Fruit fly (Drosophila melanogaster) whole organism, embryonic: Measurements from ENCODE around the gene TrpA1.

Experiments
- Awh ChIP-seq: fragments of 200-800 bp; sonication (Bioruptor generic); IDR thresholded peaks from 2 replicates; pipeline ENCODE4, ENCODE4 v1.3.6; 2022; ENCODE audit warnings: missing biosample characterization, missing genetic modification characterization
- Blimp-1 ChIP-seq: fragments of 200-800 bp; sonication (Bioruptor generic); optimal IDR thresholded peaks from 3 replicates; lab custom pipeline; 2018; ENCODE audit warnings: missing biosample characterization, missing genetic modification characterization, mild to moderate bottlenecking, moderate library complexity, missing genetic modification reagents
- CG10654 ChIP-seq: fragments of 200-800 bp; sonication (Bioruptor generic); optimal IDR thresholded peaks from 2 replicates; lab custom pipeline; 2016; ENCODE audit warnings: missing biosample characterization, missing genetic modification characterization
- CG11696 ChIP-seq: fragments of 200-800 bp; sonication (Bioruptor generic); IDR thresholded peaks from 2 replicates; pipeline ENCODE4 v1.3.6; 2022; ENCODE audit warnings: missing biosample characterization, missing genetic modification characterization
- CG14710 ChIP-seq: fragments of 200-800 bp; sonication (Bioruptor generic); optimal IDR thresholded peaks from 3 replicates; lab custom pipeline; 2019; ENCODE audit warnings: missing biosample characterization, mild to moderate bottlenecking, missing genetic modification characterization, moderate library complexity
- CG1603 ChIP-seq: fragments of 200-800 bp; sonication (Bioruptor generic); optimal IDR thresholded peaks from 2 replicates; lab custom pipeline; 2019; ENCODE audit warnings: missing biosample characterization, mild to moderate bottlenecking, missing genetic modification characterization, moderate library complexity
- CG18764 ChIP-seq: fragments of 200-800 bp; sonication (Bioruptor generic); optimal IDR thresholded peaks from 3 replicates; lab custom pipeline; 2016; ENCODE audit warnings: missing biosample characterization, missing genetic modification characterization
- CG2120 ChIP-seq: fragments of 200-800 bp; sonication (Bioruptor generic); optimal IDR thresholded peaks from 3 replicates; lab custom pipeline; 2016; ENCODE audit warnings: missing biosample characterization, missing genetic modification characterization
- CG4360 ChIP-seq: fragments of 200-800 bp; sonication (Bioruptor generic); IDR thresholded peaks from 2 replicates; pipeline ENCODE4 v1.3.6; 2022; ENCODE audit warnings: missing biosample characterization, missing genetic modification characterization
- CG4820 ChIP-seq: fragments of 200-800 bp; sonication (Bioruptor generic); optimal IDR thresholded peaks from 3 replicates; lab custom pipeline; 2016; ENCODE audit warnings: missing biosample characterization, missing genetic modification characterization
- CG5180 ChIP-seq: fragments of 200-800 bp; sonication (Bioruptor generic); optimal IDR thresholded peaks from 3 replicates; lab custom pipeline; 2017; ENCODE audit warnings: missing biosample characterization, missing genetic modification characterization, mild to moderate bottlenecking, moderate library complexity, missing genetic modification reagents
- CG6254 ChIP-seq: fragments of 200-800 bp; sonication (Bioruptor generic); optimal IDR thresholded peaks from 3 replicates; lab custom pipeline; 2017; ENCODE audit warnings: mild to moderate bottlenecking, missing biosample characterization, missing genetic modification reagents, missing genetic modification characterization
- CG6689 ChIP-seq: fragments of 200-800 bp; sonication (Bioruptor generic); IDR thresholded peaks from 2 replicates; pipeline ENCODE4 v1.3.6; 2022; ENCODE audit warnings: missing biosample characterization, missing genetic modification characterization
- CG8089 ChIP-seq: fragments of 200-800 bp; sonication (Bioruptor generic); optimal IDR thresholded peaks from 3 replicates; lab custom pipeline; 2016; ENCODE audit warnings: missing biosample characterization, missing genetic modification characterization
- Drgx ChIP-seq: fragments of 200-800 bp; sonication (Bioruptor generic); IDR thresholded peaks from 2 replicates; pipeline ENCODE4 v1.3.6; 2022; ENCODE audit warnings: missing biosample characterization, missing genetic modification characterization
- HHEX ChIP-seq: fragments of 200-800 bp; sonication (Bioruptor generic); optimal IDR thresholded peaks from 3 replicates; lab custom pipeline; 2017; ENCODE audit warnings: missing biosample characterization, mild to moderate bottlenecking, missing genetic modification characterization, missing genetic modification reagents
- HLH54F ChIP-seq: fragments of 200-800 bp; sonication (Bioruptor generic); optimal IDR thresholded peaks from 3 replicates; lab custom pipeline; 2016; ENCODE audit warnings: missing biosample characterization, missing genetic modification characterization
- Hand ChIP-seq: fragments of 200-800 bp; sonication (Bioruptor generic); optimal IDR thresholded peaks from 2 replicates; lab custom pipeline; 2017; ENCODE audit warnings: mild to moderate bottlenecking, missing biosample characterization, missing genetic modification reagents, missing genetic modification characterization
- Hmr ChIP-seq: fragments of 200-800 bp; sonication (Bioruptor generic); optimal IDR thresholded peaks from 3 replicates; lab custom pipeline; 2017; ENCODE audit warnings: mild to moderate bottlenecking, missing biosample characterization, missing genetic modification reagents, missing genetic modification characterization
- MBD-R2 ChIP-seq: fragments of 200-800 bp; sonication (Bioruptor generic); IDR thresholded peaks from 2 replicates; pipeline ENCODE4 v1.3.6; 2022; ENCODE audit warnings: missing biosample characterization, missing genetic modification characterization
- MTF-1 ChIP-seq: fragments of 200-800 bp; sonication (Bioruptor generic); optimal IDR thresholded peaks from 2 replicates; lab custom pipeline; 2018; ENCODE audit warnings: missing biosample characterization, mild to moderate bottlenecking, missing genetic modification characterization, borderline replicate concordance
- Med ChIP-seq: fragments of 200-800 bp; sonication (Bioruptor generic); peaks from one replicate; lab custom pipeline; 2016; ENCODE audit warnings: missing biosample characterization, missing genetic modification characterization, mild to moderate bottlenecking, inconsistent platforms, moderate library complexity
- NK7.1 ChIP-seq: fragments of 200-800 bp; sonication (Bioruptor generic); optimal IDR thresholded peaks from 3 replicates; lab custom pipeline; 2016; ENCODE audit warnings: missing biosample characterization, missing genetic modification characterization
- Optix ChIP-seq: fragments of 200-800 bp; sonication (Bioruptor generic); IDR thresholded peaks from 3 replicates; pipeline ENCODE4 v1.3.6; 2022; ENCODE audit warnings: missing biosample characterization, missing genetic modification characterization
- Rx ChIP-seq: fragments of 200-800 bp; sonication (Bioruptor generic); IDR thresholded peaks from 2 replicates; pipeline ENCODE4 v1.3.6; 2022; ENCODE audit warnings: missing biosample characterization, missing genetic modification characterization
- TFAM ChIP-seq: fragments of 200-800 bp; sonication (Bioruptor generic); optimal IDR thresholded peaks from 2 replicates; lab custom pipeline; 2017; ENCODE audit warnings: missing biosample characterization, missing genetic modification characterization, inconsistent platforms
- ase ChIP-seq: fragments of 200-800 bp; sonication (Bioruptor generic); IDR thresholded peaks from 3 replicates; pipeline ENCODE4 v1.3.6; 2022; ENCODE audit warnings: missing biosample characterization, missing genetic modification characterization
- cato ChIP-seq: fragments of 200-800 bp; sonication (Bioruptor generic); optimal IDR thresholded peaks from 2 replicates; lab custom pipeline; 2016; ENCODE audit warnings: missing biosample characterization, missing genetic modification characterization, borderline replicate concordance
- cg ChIP-seq: fragments of 200-800 bp; sonication (Bioruptor generic); optimal IDR thresholded peaks from 3 replicates; lab custom pipeline; 2019; ENCODE audit warnings: missing biosample characterization, mild to moderate bottlenecking, missing genetic modification characterization, moderate library complexity
- chif ChIP-seq, 2 experiments: fragments of 200-800 bp; sonication (Bioruptor generic); optimal IDR thresholded peaks; 3 replicates each; lab custom pipeline; 2016; ENCODE audit warnings: missing biosample characterization in 2 of 2, missing genetic modification characterization in 2 of 2
- chinmo ChIP-seq: fragments of 200-800 bp; sonication (Bioruptor generic); IDR thresholded peaks from 4 replicates; pipeline ENCODE4 v1.3.6; 2022; ENCODE audit warnings: missing biosample characterization, missing genetic modification characterization; ENCODE audit not compliant: partially characterized antibody
- gt ChIP-seq: fragments of 200-800 bp; sonication (Bioruptor generic); IDR thresholded peaks from 2 replicates; pipeline ENCODE4 v1.3.6; 2022; ENCODE audit warnings: missing biosample characterization, missing genetic modification characterization
- hbn ChIP-seq: fragments of 200-800 bp; sonication (Bioruptor generic); IDR thresholded peaks from 2 replicates; pipeline ENCODE4 v1.3.6; 2022; ENCODE audit warnings: missing biosample characterization, missing genetic modification characterization; ENCODE audit not compliant: partially characterized antibody
- hkb ChIP-seq, 2 experiments: fragments of 200-800 bp in 1 of 2; fragments of >200 bp in 1 of 2; sonication (Bioruptor generic) in 1 of 2; IDR thresholded peaks in 1 of 2; optimal IDR thresholded peaks in 1 of 2; 2 replicates each; pipeline versions ENCODE4 v1.3.6 to Lab custom; 2017 to 2022; ENCODE audit warnings: missing biosample characterization in 1 of 2, missing genetic modification characterization in 1 of 2
- kni ChIP-seq: fragments of 200-800 bp; sonication (Bioruptor generic); optimal IDR thresholded peaks from 3 replicates; lab custom pipeline; 2017; ENCODE audit warnings: mild to moderate bottlenecking, missing biosample characterization, missing genetic modification reagents, missing genetic modification characterization
- lab ChIP-seq: fragments of 200-800 bp; sonication (Bioruptor generic); optimal IDR thresholded peaks from 3 replicates; lab custom pipeline; 2017; ENCODE audit warnings: missing biosample characterization, missing genetic modification characterization, mild to moderate bottlenecking, moderate library complexity, missing genetic modification reagents
- odd ChIP-seq: fragments of 200-800 bp; sonication (Bioruptor generic); optimal IDR thresholded peaks from 2 replicates; lab custom pipeline; 2017; ENCODE audit warnings: missing biosample characterization, mild to moderate bottlenecking, missing genetic modification characterization
- otp ChIP-seq: fragments of 200-800 bp; sonication (Bioruptor generic); IDR thresholded peaks from 3 replicates; pipeline ENCODE4, ENCODE4 v1.3.6; 2022; ENCODE audit warnings: missing biosample characterization, missing genetic modification characterization
- pros ChIP-seq: fragments of 200-800 bp; sonication (Bioruptor generic); optimal IDR thresholded peaks from 3 replicates; lab custom pipeline; 2019; ENCODE audit warnings: missing biosample characterization, mild to moderate bottlenecking, missing genetic modification characterization, moderate library complexity
- psq ChIP-seq: fragments of 200-800 bp; sonication (Bioruptor generic); optimal IDR thresholded peaks from 2 replicates; lab custom pipeline; 2017; ENCODE audit warnings: missing biosample characterization, missing genetic modification characterization
- schlank ChIP-seq: fragments of 200-800 bp; sonication (Bioruptor generic); optimal IDR thresholded peaks from 2 replicates; lab custom pipeline; 2018; ENCODE audit warnings: missing biosample characterization, mild to moderate bottlenecking, missing genetic modification characterization
- sens ChIP-seq: fragments of 200-800 bp; sonication (Bioruptor generic); peaks from one replicate; lab custom pipeline; 2016; ENCODE audit warnings: missing biosample characterization, missing genetic modification characterization
- tap ChIP-seq: fragments of 200-800 bp; optimal IDR thresholded peaks from 3 replicates; lab custom pipeline; 2019; ENCODE audit warnings: missing biosample characterization, mild to moderate bottlenecking, missing genetic modification characterization, moderate library complexity
- toy ChIP-seq: fragments of 200-800 bp; sonication (Bioruptor generic); IDR thresholded peaks from 2 replicates; pipeline ENCODE4 v1.3.6; 2022; ENCODE audit warnings: missing biosample characterization, missing genetic modification characterization
- ttk ChIP-seq: fragments of 200-800 bp; sonication (Bioruptor generic); IDR thresholded peaks from 2 replicates; pipeline ENCODE4 v2.1.2; 2022; ENCODE audit warnings: missing biosample characterization, missing genetic modification characterization
- vvl ChIP-seq: fragments of 200-800 bp; sonication (Bioruptor generic); IDR thresholded peaks from 2 replicates; pipeline ENCODE4 v1.3.6; 2022; ENCODE audit warnings: missing biosample characterization, missing genetic modification characterization
- wor ChIP-seq: fragments of 200-800 bp; sonication (Bioruptor generic); IDR thresholded peaks from 2 replicates; pipeline ENCODE4 v1.3.6; 2022; ENCODE audit warnings: missing biosample characterization, missing genetic modification characterization
- z ChIP-seq: fragments of 200-800 bp; sonication (Bioruptor generic); IDR thresholded peaks from 3 replicates; pipeline ENCODE4 v1.3.6; 2022; ENCODE audit warnings: missing biosample characterization, missing genetic modification characterization

TrpA1 gene

dm6 chr3L:8925679-8926078 lies 20.7 kb upstream of the TrpA1 start (continued):
- peak; percentile 9 for TF ChIP-seq CG5180 (GFP tag; lab: Kevin White, UChicago)
- peak; percentile 10 for TF ChIP-seq MTF-1 (GFP tag; lab: Kevin White, UChicago)
- TF ChIP-seq CG11696 (GFP tag; lab: Robert Waterston, UW): no peak
- TF ChIP-seq kni (GFP tag; lab: Kevin White, UChicago): peak; percentile 90
- TF ChIP-seq HHEX: peak; percentile 28
- peak; percentile 3 for TF ChIP-seq CG8089 (GFP tag; lab: Kevin White, UChicago)
- 0 out of 2 replicates have a peak, but pooled peaks have one; percentile 16 for TF ChIP-seq ttk (GFP tag; lab: Robert Waterston, UW)

- TF ChIP-seq ase: no peak
- TF ChIP-seq cg: peak; percentile 46
- TF ChIP-seq z (GFP tag; lab: Robert Waterston, UW): 0 out of 3 replicates have a peak, but pooled peaks have one; percentile 18
- TF ChIP-seq CG14710 (tag; lab: Kevin White, UChicago): peak; percentile 9
- TF ChIP-seq CG4360: peak; percentile 15; the same call in 1 of the 2 replicates
- TF ChIP-seq CG4820: no peak
- TF ChIP-seq Optix: no peak
- TF ChIP-seq Med (GFP tag; lab: Kevin White, UChicago): peak; percentile 23
- TF ChIP-seq Blimp-1 (GFP tag; lab: Kevin White, UChicago): peak; percentile 90
- TF ChIP-seq wor (GFP tag; lab: Robert Waterston, UW): no peak
- peak; percentile 4 for TF ChIP-seq tap
- peak; percentile 30 for TF ChIP-seq kni (GFP tag; lab: Kevin White, UChicago)
- peak; percentile 9 for TF ChIP-seq pros (GFP tag; lab: Kevin White, UChicago)
- TF ChIP-seq otp: 0 out of 3 replicates have a peak, but pooled peaks have one; percentile 40
Measured at dm6 chr3L:8924999-8925398, 20.0 kb upstream of the TrpA1 start.

- no peak for TF ChIP-seq CG2120
- no peak for TF ChIP-seq chinmo (GFP tag; lab: Robert Waterston, UW)
- no peak for TF ChIP-seq psq
- TF ChIP-seq CG18764: no peak
- TF ChIP-seq sens (GFP tag; lab: Kevin White, UChicago): peak; percentile 68
- no peak for TF ChIP-seq CG10654
- no peak for TF ChIP-seq toy (GFP tag; lab: Robert Waterston, UW)
- TF ChIP-seq Med (GFP tag; lab: Kevin White, UChicago): peak; percentile 37
- peak; percentile 49 for TF ChIP-seq Drgx (GFP tag; lab: Robert Waterston, UW)
- TF ChIP-seq lab (GFP tag; lab: Kevin White, UChicago): no peak
- no peak for TF ChIP-seq hkb (optimal IDR thresholded peaks at IDR 0.05; lab: Kevin White, UChicago)
- 0 out of 2 replicates have a peak, but pooled peaks have one; percentile 34 for TF ChIP-seq hkb (GFP tag; IDR thresholded peaks at IDR 0.05; lab: Robert Waterston, UW)
- no peak for TF ChIP-seq hbn
- no peak for TF ChIP-seq CG1603 (tag; lab: Kevin White, UChicago)
- no peak for TF ChIP-seq TFAM (GFP tag; lab: Kevin White, UChicago)
- no peak for TF ChIP-seq gt
- TF ChIP-seq HLH54F: no peak
- no peak for TF ChIP-seq vvl
- TF ChIP-seq Hand (GFP tag; lab: Kevin White, UChicago): no peak
- no peak for TF ChIP-seq odd (GFP tag; lab: Kevin White, UChicago)
- no peak for TF ChIP-seq CG6689 (GFP tag; lab: Robert Waterston, UW)
- no peak for TF ChIP-seq schlank
- no peak for TF ChIP-seq NK7.1
- TF ChIP-seq cato (GFP tag; lab: Kevin White, UChicago): no peak
- TF ChIP-seq Rx: no peak
- no peak for TF ChIP-seq Awh (GFP tag; lab: Robert Waterston, UW)
- TF ChIP-seq Hmr (GFP tag; lab: Kevin White, UChicago): no peak
- TF ChIP-seq z (GFP tag; lab: Robert Waterston, UW): no peak
- no peak for TF ChIP-seq MBD-R2 (GFP tag; lab: Robert Waterston, UW)
- no peak for TF ChIP-seq chif (GFP tag; optimal IDR thresholded peaks at IDR 0.05; lab: Kevin White, UChicago)
- no peak for TF ChIP-seq CG6254 (GFP tag; lab: Kevin White, UChicago)
Measured at dm6 chr3L:8924417-8924913, 19.5 kb upstream of the TrpA1 start.
